Fruit fly (Drosophila melanogaster): Measurements from ENCODE around the gene CG32204.

Gene CG32204

DNA sequence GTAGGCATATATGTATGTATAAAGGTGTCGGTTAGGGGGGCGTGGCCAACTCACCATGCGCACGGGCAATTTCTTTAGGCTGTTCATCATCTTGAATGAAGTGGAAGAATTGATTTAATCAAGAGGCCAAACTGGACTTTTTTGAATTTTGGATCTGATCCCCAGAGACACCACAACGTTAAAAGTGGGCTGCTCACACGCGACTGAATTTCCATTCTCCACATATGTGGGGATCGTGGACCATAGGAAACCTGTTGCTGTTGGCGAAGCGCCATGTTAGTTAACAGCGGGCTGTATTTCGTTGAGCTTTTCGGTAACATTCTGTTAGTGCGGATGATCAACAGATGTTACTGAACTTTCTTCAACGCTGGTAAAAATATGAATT is 47.8 kb downstream of the CG32204 start, which contains the start of gene CG3902 (continued):
- TF ChIP-seq Asciz (GFP tag; optimal IDR thresholded peaks at IDR 0.05) (no peak), fd102C (GFP tag; optimal IDR thresholded peaks at IDR 0.05) (no peak), CG10147 (GFP tag; optimal IDR thresholded peaks at IDR 0.05) (peak; percentile 18), bigmax (GFP tag; optimal IDR thresholded peaks at IDR 0.05) (no peak), dpn (GFP tag; optimal IDR thresholded peaks at IDR 0.05) (no peak), cwo (GFP tag; optimal IDR thresholded peaks at IDR 0.05) (peak; percentile 76), bab2 (GFP tag; optimal IDR thresholded peaks at IDR 0.05) (no peak), hkb (optimal IDR thresholded peaks at IDR 0.05) (no peak), hkb (GFP tag; IDR thresholded peaks at IDR 0.05) (no peak), pum (GFP tag; optimal IDR thresholded peaks at IDR 0.05) (no peak), CG12236 (GFP tag; optimal IDR thresholded peaks at IDR 0.05) (no peak), sug (tag; optimal IDR thresholded peaks at IDR 0.05) (peak; percentile 57), CG8924 (tag; optimal IDR thresholded peaks at IDR 0.05) (no peak), Med (GFP tag) (peak; percentile 92), CG17328 (GFP tag; IDR thresholded peaks at IDR 0.05) (no peak), CG17361 (GFP tag; IDR thresholded peaks at IDR 0.05) (no peak), Lhr (GFP tag; optimal IDR thresholded peaks at IDR 0.05) (no peak), pzg (GFP tag; optimal IDR thresholded peaks at IDR 0.05) (no peak), lov (optimal IDR thresholded peaks at IDR 0.05) (no peak), lov (GFP tag; IDR thresholded peaks at IDR 0.05) (peak; percentile 71; the same call in 2 of the 3 replicates), maf-S (GFP tag; optimal IDR thresholded peaks at IDR 0.05) (no peak), nau (GFP tag; optimal IDR thresholded peaks at IDR 0.05) (no peak), Max (GFP tag; optimal IDR thresholded peaks at IDR 0.05) (peak; percentile 18), CG1529 (GFP tag; optimal IDR thresholded peaks at IDR 0.05) (no peak), lbe (GFP tag; optimal IDR thresholded peaks at IDR 0.05) (peak; percentile 32), Atf-2 (GFP tag; optimal IDR thresholded peaks at IDR 0.05) (no peak), grau (tag; optimal IDR thresholded peaks at IDR 0.05) (no peak), CG34376 (GFP tag; optimal IDR thresholded peaks at IDR 0.05) (peak; percentile 72), ash1 (GFP tag; optimal IDR thresholded peaks at IDR 0.05) (no peak), MESR4 (GFP tag; optimal IDR thresholded peaks at IDR 0.05) (peak; percentile 42), ranshi (GFP tag; IDR thresholded peaks at IDR 0.05) (no peak; the same call in 1 of the 2 replicates), CG3163 (GFP tag; optimal IDR thresholded peaks at IDR 0.05) (no peak), CG2678 (tag; optimal IDR thresholded peaks at IDR 0.05) (peak; percentile 28), CG5180 (GFP tag; optimal IDR thresholded peaks at IDR 0.05) (no peak), Awh (GFP tag; IDR thresholded peaks at IDR 0.05) (peak; percentile 31; the same call in 1 of the 2 replicates), dysf (GFP tag; IDR thresholded peaks at IDR 0.05) (no peak; the same call in 2 of the 3 replicates), CG7271 (tag; optimal IDR thresholded peaks at IDR 0.05) (no peak), ftz-f1 (GFP tag; optimal IDR thresholded peaks at IDR 0.05) (peak; percentile 55), CoRest (tag; optimal IDR thresholded peaks at IDR 0.05) (no peak), CG7786 (GFP tag; optimal IDR thresholded peaks at IDR 0.05) (no peak), CG9817 (tag; optimal IDR thresholded peaks at IDR 0.05) (no peak), CG8478 (optimal IDR thresholded peaks at IDR 0.05) (no peak), HLH3B (GFP tag; IDR thresholded peaks at IDR 0.05) (no peak), sna (GFP tag; IDR thresholded peaks at IDR 0.05; ENCODE audit: partially characterized antibody) (no peak), CG7928 (GFP tag; optimal IDR thresholded peaks at IDR 0.05) (no peak), zen (tag; optimal IDR thresholded peaks at IDR 0.05) (no peak), rib (GFP tag; IDR thresholded peaks at IDR 0.05) (peak; percentile 61; the same call in 1 of the 2 replicates), CG16815 (GFP tag; optimal IDR thresholded peaks at IDR 0.05) (no peak), CG31441 (GFP tag; IDR thresholded peaks at IDR 0.05) (no peak), eve (GFP tag; optimal IDR thresholded peaks at IDR 0.05) (no peak), CG10462 (GFP tag; optimal IDR thresholded peaks at IDR 0.05) (no peak), CG3995 (GFP tag; optimal IDR thresholded peaks at IDR 0.05) (no peak)

All from whole organism, embryonic.